Worm (Caenorhabditis elegans) whole organism, L4/young adult: ENCODE measurements around the gene F09E10.6.

Source experiments
- W03F9.2 ChIP-seq: fragments of 150-350 bp; optimal IDR thresholded peaks from 2 replicates; lab custom pipeline; 2014; ENCODE audit warnings: missing biosample characterization, missing genetic modification characterization
- him-1 ChIP-seq: sonication (generic microtip); optimal IDR thresholded peaks from 2 replicates; lab custom pipeline; 2016; ENCODE audit warnings: missing genotype, missing genetic modification reagents, missing genetic modification characterization, missing compliant biosample characterization

DNA sequence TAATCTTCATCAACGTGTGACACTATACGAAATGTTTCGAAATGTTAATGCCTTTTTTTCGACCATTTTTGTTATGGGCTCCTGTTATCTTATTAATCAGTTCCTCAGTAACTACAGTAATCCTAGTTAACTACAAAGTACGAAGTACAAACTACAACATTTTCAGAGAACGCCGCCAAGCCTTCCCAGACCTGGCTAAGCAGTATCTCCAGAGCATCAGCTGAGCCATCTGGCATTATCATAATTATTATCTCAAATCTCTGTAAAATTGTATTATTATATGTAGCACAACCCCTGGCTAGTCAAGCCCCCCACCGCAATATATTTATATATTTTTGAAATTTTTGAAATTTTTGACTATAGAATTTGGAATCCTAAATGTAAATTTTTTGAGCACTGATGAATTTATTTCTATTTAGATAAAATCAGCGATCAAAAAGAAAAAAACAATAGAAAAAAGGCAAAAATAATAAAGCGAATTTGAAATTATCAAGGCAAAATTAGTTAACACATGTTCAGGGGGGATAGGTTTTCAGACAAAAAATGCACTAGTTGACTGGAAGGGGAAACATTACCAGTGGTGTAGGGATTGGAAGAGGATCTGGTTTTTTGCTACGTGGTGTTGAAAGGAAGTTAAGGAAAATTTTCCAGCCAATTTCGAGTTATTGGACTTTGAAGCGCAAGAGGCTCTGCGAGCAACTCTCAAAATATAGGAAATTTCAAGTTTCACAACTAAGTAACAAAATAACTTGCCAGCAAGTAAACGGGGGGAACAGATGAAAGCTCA is 45.5 kb downstream of the F09E10.6 start:
- TF ChIP-seq W03F9.2 (no peak), him-1 (tag; lab: Kevin White, UChicago) (no peak)
